Worm (Caenorhabditis elegans) whole organism, L1 larva: Measurements from ENCODE around the gene frpr-1.

Experiments used
- fos-1 ChIP-seq: fragments of 150-350 bp; optimal IDR thresholded peaks from 2 replicates; lab custom pipeline; 2014; ENCODE audit warnings: missing biosample characterization, missing genetic modification characterization
- mep-1 ChIP-seq: fragments of 150-350 bp; optimal IDR thresholded peaks from 2 replicates; lab custom pipeline; 2014; ENCODE audit warnings: missing biosample characterization, missing genetic modification characterization
- nhr-77 ChIP-seq: fragments of 150-350 bp; optimal IDR thresholded peaks from 2 replicates; lab custom pipeline; 2014; ENCODE audit warnings: missing biosample characterization, missing genetic modification characterization
- tbx-2 ChIP-seq: sonication (generic microtip); optimal IDR thresholded peaks from 2 replicates; lab custom pipeline; 2016; ENCODE audit warnings: missing genetic modification characterization, missing compliant biosample characterization
- unc-130 ChIP-seq: fragments of 150-350 bp; optimal IDR thresholded peaks from 2 replicates; lab custom pipeline; 2017; ENCODE audit warnings: missing biosample characterization, missing genetic modification characterization, inconsistent platforms
- ztf-4 ChIP-seq: fragments of 150-350 bp; optimal IDR thresholded peaks from 2 replicates; lab custom pipeline; 2014; ENCODE audit warnings: missing biosample characterization, missing genetic modification characterization

DNA sequence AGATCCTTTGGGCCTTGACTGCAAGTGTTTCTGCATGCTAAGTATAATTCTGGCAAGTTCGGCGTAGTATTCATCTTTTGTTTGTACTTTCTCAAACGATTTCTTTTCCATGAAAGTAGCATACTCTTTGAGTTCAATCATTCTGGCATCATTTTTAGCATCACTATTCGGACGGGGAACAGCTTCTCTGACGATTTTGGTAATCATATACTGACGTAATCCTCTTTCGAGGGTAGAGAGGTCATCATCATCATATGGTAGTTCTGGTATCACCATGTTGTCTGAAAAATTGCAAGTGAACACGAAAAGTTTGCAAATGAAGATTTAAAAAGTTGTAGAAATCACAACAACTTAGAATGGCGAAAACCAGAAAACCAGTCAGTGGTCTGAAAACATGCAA is 33.4 kb upstream of the frpr-1 start, which contains the start of gene F22F1.3:
- TF ChIP-seq nhr-77 = no peak
- TF ChIP-seq mep-1 (tag; lab: Kevin White, UChicago) = no peak
- no peak for TF ChIP-seq ztf-4
- TF ChIP-seq tbx-2 = no peak
- TF ChIP-seq unc-130 (tag; lab: Kevin White, UChicago) = no peak
- TF ChIP-seq fos-1 = no peak
